Worm (Caenorhabditis elegans): ENCODE results near the gene ssq-1.

DNA sequence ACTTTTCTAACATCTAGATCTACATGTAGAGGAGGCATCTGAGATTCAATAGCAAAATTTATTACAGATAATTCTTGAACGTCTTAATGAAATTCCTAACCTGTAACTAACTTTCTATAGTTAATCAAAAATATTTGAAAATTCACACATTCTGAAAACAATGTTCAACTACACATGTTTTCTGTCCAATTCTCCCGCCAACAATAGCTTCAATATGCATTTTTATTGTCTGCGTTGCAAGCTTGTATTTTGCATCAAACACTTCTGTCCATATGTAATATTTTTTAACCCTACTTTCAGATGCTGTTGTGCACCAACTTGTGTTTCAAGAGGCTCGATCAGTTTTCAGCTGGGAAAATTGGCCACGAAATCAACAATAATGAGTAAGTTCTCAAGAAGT lies 46.4 kb downstream of the ssq-1 start, which contains the start of gene tbc-3:
- TF ChIP-seq elt-3 (tag; optimal IDR thresholded peaks at IDR 0.05): no peak
- TF ChIP-seq pqm-1 (tag; optimal IDR thresholded peaks at IDR 0.05): no peak
- TF ChIP-seq ceh-82 (tag; optimal IDR thresholded peaks at IDR 0.05): no peak
- no peak for TF ChIP-seq ceh-28 (tag; optimal IDR thresholded peaks at IDR 0.05)
- TF ChIP-seq ama-1 (optimal IDR thresholded peaks at IDR 0.05): no peak
- no peak for TF ChIP-seq nhr-237 (tag; optimal IDR thresholded peaks at IDR 0.05)
